Worm (Caenorhabditis elegans): ENCODE results near the gene C44H9.4.
A peak's percentile ranks its signal among the peaks of the same experiment; 100 is the strongest.

The C44H9.4 gene

ce11 chrV:12869948-12870347, 34.5 kb downstream of the C44H9.4 start, which contains the start of gene T07F10.3 (continued):
- peak; percentile 76 for TF ChIP-seq snpc-4 (tag; optimal IDR thresholded peaks at IDR 0.05)
- TF ChIP-seq lin-11 (tag; optimal IDR thresholded peaks at IDR 0.05), result peak; percentile 76
- peak; percentile 59 for TF ChIP-seq nhr-129 (tag; optimal IDR thresholded peaks at IDR 0.05)
- TF ChIP-seq lin-13 (GFP tag; optimal IDR thresholded peaks at IDR 0.05), result peak; percentile 89
- TF ChIP-seq unc-39 (tag; optimal IDR thresholded peaks at IDR 0.05), result no peak
- TF ChIP-seq fos-1 (tag; optimal IDR thresholded peaks at IDR 0.05), result peak; percentile 57
- TF ChIP-seq R02D3.7 (tag; optimal IDR thresholded peaks at IDR 0.05), result peak; percentile 61
- no peak for TF ChIP-seq aly-2 (tag; optimal IDR thresholded peaks at IDR 0.05)
- no peak for TF ChIP-seq nhr-12 (tag; optimal IDR thresholded peaks at IDR 0.05)
- peak; percentile 97 for TF ChIP-seq sma-9 (GFP tag; optimal IDR thresholded peaks at IDR 0.05)
- TF ChIP-seq sma-9 (tag; optimal IDR thresholded peaks at IDR 0.05), result no peak

- peak; percentile 17 for TF ChIP-seq nhr-129 (tag; optimal IDR thresholded peaks at IDR 0.05)
- no peak for TF ChIP-seq blmp-1 (tag; optimal IDR thresholded peaks at IDR 0.05; ENCODE audit: insufficient read depth)
- peak; percentile 40 for TF ChIP-seq F13H6.1 (tag; optimal IDR thresholded peaks at IDR 0.05)
- no peak for TF ChIP-seq nhr-10 (tag; optimal IDR thresholded peaks at IDR 0.05)
Measured at ce11 chrV:12870740-12871139, 35.3 kb downstream of the C44H9.4 start.

- TF ChIP-seq Y55F3AM.14 (GFP tag; optimal IDR thresholded peaks at IDR 0.05) (no peak), R02D3.7 (tag; optimal IDR thresholded peaks at IDR 0.05) (no peak)
Measured at ce11 chrV:12871753-12872152, 36.3 kb downstream of the C44H9.4 start, which contains the start of gene bus-19. TSS of gene bus-19 (plus strand) at chrV:12872053.

- TF ChIP-seq unc-39 (tag; optimal IDR thresholded peaks at IDR 0.05) (no peak), nhr-12 (tag; optimal IDR thresholded peaks at IDR 0.05) (no peak), blmp-1 (tag; optimal IDR thresholded peaks at IDR 0.05; ENCODE audit: insufficient read depth) (peak; percentile 4)
Measured at ce11 chrV:12875850-12876249, 40.4 kb downstream of the C44H9.4 start.

- no peak for TF ChIP-seq nhr-25 (tag; optimal IDR thresholded peaks at IDR 0.05)
- no peak for TF ChIP-seq elt-1 (tag; optimal IDR thresholded peaks at IDR 0.05)
- TF ChIP-seq ztf-11 (tag; optimal IDR thresholded peaks at IDR 0.05), result no peak
- peak; percentile 20 for TF ChIP-seq crh-2 (tag; optimal IDR thresholded peaks at IDR 0.05)
- TF ChIP-seq blmp-1 (tag; optimal IDR thresholded peaks at IDR 0.05; ENCODE audit: insufficient read depth), result no peak
- TF ChIP-seq nhr-6 (tag; optimal IDR thresholded peaks at IDR 0.05), result no peak
- TF ChIP-seq nhr-23 (tag; optimal IDR thresholded peaks at IDR 0.05), result no peak
- peak; percentile 48 for TF ChIP-seq fos-1 (tag; optimal IDR thresholded peaks at IDR 0.05)
- TF ChIP-seq nhr-237 (tag; optimal IDR thresholded peaks at IDR 0.05), result no peak
- no peak for TF ChIP-seq C34F6.9 (tag; optimal IDR thresholded peaks at IDR 0.05)
- TF ChIP-seq sma-9 (GFP tag; optimal IDR thresholded peaks at IDR 0.05), result peak; percentile 58
- no peak for TF ChIP-seq sma-9 (tag; optimal IDR thresholded peaks at IDR 0.05)
- TF ChIP-seq F13H6.1 (tag; optimal IDR thresholded peaks at IDR 0.05), result no peak
- no peak for TF ChIP-seq nhr-21 (tag; optimal IDR thresholded peaks at IDR 0.05)
- TF ChIP-seq peb-1 (tag; optimal IDR thresholded peaks at IDR 0.05), result no peak
Measured at ce11 chrV:12876708-12877107, 41.2 kb downstream of the C44H9.4 start.

ce11 chrV:12877579-12877978, 42.1 kb downstream of the C44H9.4 start:
- TF ChIP-seq nhr-21 (tag; optimal IDR thresholded peaks at IDR 0.05) (no peak), fos-1 (tag; optimal IDR thresholded peaks at IDR 0.05) (peak; percentile 28), gmeb-1 (tag; optimal IDR thresholded peaks at IDR 0.05) (no peak), elt-3 (tag; optimal IDR thresholded peaks at IDR 0.05) (no peak), peb-1 (tag; optimal IDR thresholded peaks at IDR 0.05) (no peak), nhr-6 (tag; optimal IDR thresholded peaks at IDR 0.05) (no peak)

- TF ChIP-seq ceh-16 (tag; optimal IDR thresholded peaks at IDR 0.05), result no peak
- TF ChIP-seq egl-27 (tag; optimal IDR thresholded peaks at IDR 0.05), result no peak
- no peak for TF ChIP-seq ztf-4 (tag; optimal IDR thresholded peaks at IDR 0.05)
- TF ChIP-seq nhr-21 (tag; optimal IDR thresholded peaks at IDR 0.05), result peak; percentile 14
- no peak for TF ChIP-seq nhr-11 (tag; optimal IDR thresholded peaks at IDR 0.05)
- no peak for TF ChIP-seq ZK546.5 (tag; optimal IDR thresholded peaks at IDR 0.05)
- no peak for TF ChIP-seq F13H6.1 (tag; optimal IDR thresholded peaks at IDR 0.05)
Measured at ce11 chrV:12879349-12879748, 43.9 kb downstream of the C44H9.4 start.
